Worm (Caenorhabditis elegans): Measurements from ENCODE around the gene pdr-1.

Gene pdr-1

DNA sequence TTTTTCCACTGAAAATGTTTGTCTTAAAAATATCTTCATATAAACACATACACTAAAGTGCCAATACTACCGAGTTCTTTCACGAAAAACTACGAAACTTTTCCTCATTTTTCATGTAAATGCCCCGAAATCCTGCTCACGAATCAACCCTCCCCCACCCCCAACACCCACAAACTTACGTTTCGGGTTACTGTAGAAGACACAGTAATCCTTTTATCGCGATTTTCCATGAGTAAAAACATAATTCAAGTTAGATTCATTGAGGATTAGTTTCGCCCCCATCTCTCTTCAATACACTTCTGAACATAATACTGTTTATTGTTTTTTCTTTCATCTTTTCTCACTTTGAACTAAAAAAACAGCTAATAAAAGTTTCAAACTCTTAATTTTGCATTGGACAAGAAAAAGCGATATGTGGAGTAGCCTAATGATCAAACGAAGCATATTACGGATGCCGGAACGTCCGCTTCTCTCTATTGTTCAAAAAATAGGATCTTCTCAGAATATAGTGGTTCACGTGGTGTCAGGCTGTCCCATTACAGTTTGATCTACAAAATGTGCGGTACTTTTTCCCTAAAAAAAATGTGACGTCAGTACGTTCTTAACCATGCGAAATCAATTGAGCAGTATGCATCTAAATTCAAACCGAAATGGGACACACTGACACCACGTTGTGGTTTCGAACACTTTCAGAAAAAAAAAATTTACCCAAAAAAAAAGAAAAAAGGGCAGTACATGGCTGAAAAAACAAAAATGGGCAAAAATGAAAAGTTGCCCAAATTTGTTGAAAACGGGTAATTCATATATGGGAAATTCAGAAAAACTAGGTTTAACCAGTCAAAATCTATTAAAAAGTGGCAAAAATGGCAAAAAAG is 47.1 kb upstream of the pdr-1 start:
- TF ChIP-seq aptf-2 (GFP tag; conservative IDR thresholded peaks at IDR 0.05) (no peak), zim-3 (tag; optimal IDR thresholded peaks at IDR 0.05) (peak; percentile 37), ceh-100 (GFP tag; IDR thresholded peaks at IDR 0.05) (0 out of 2 replicates have a peak, but pooled peaks have one; percentile 16), K12H6.12 (tag; optimal IDR thresholded peaks at IDR 0.05) (peak; percentile 42), nfyb-1 (GFP tag; IDR thresholded peaks at IDR 0.05) (peak; percentile 60; the same call in 1 of the 2 replicates), fkh-3 (tag; optimal IDR thresholded peaks at IDR 0.05) (no peak), F22D6.2 (tag; optimal IDR thresholded peaks at IDR 0.05) (no peak), let-526 (GFP tag; IDR thresholded peaks at IDR 0.05) (no peak), sdz-38 (tag; optimal IDR thresholded peaks at IDR 0.05) (no peak), ama-1 (optimal IDR thresholded peaks at IDR 0.05) (peak; percentile 8), ama-1 (GFP tag; optimal IDR thresholded peaks at IDR 0.05) (no peak), attf-5 (GFP tag; optimal IDR thresholded peaks at IDR 0.05) (no peak), B0035.1 (tag; optimal IDR thresholded peaks at IDR 0.05) (no peak), egrh-3 (GFP tag; IDR thresholded peaks at IDR 0.05) (no peak), lir-1 (GFP tag; conservative IDR thresholded peaks at IDR 0.05) (no peak), K11D2.4 (GFP tag; IDR thresholded peaks at IDR 0.05) (no peak), him-1 (tag; optimal IDR thresholded peaks at IDR 0.05) (peak; percentile 88), F33H1.4 (GFP tag; IDR thresholded peaks at IDR 0.05) (no peak), tbx-9 (tag; optimal IDR thresholded peaks at IDR 0.05; ENCODE audit: borderline replicate concordance) (no peak), F57C9.4 (tag; optimal IDR thresholded peaks at IDR 0.05) (no peak), dox-1 (GFP tag; IDR thresholded peaks at IDR 0.05) (0 out of 2 replicates have a peak, but pooled peaks have one; percentile 5), ztf-28 (GFP tag; IDR thresholded peaks at IDR 0.05) (no peak), gei-17 (GFP tag; optimal IDR thresholded peaks at IDR 0.05) (no peak)

- TF ChIP-seq C17E4.6 (GFP tag; IDR thresholded peaks at IDR 0.05) (no peak), C06A6.2 (GFP tag; conservative IDR thresholded peaks at IDR 0.05) (no peak), attf-3 (GFP tag; conservative IDR thresholded peaks at IDR 0.05) (no peak), K11D2.4 (GFP tag; IDR thresholded peaks at IDR 0.05) (no peak), nhr-179 (tag; optimal IDR thresholded peaks at IDR 0.05) (no peak), lag-1 (GFP tag; IDR thresholded peaks at IDR 0.05) (no peak), ceh-91 (GFP tag; IDR thresholded peaks at IDR 0.05) (no peak), hsf-1 (GFP tag; IDR thresholded peaks at IDR 0.05) (no peak)
These were observed 41.6 kb upstream of the pdr-1 start for ce11 chrIII:13729760-13730159.

DNA sequence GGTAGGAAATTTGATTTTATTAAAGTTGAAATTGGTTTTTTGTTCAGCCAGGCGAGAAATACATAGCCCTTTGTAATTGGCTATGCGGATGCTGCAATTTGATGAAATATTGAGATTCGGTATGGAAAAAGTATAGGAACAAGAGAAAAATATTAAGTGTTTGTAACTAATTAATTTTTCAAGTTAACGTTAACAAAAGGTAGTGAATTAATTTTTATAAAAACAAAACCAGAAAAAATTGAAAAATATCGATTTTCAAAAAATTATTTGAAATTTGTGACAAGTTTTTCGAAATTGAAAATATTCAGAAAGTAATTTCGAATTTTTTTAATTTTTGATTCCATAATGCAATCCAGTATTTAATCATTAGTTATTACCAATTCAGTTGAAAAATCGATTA is 39.7 kb upstream of the pdr-1 start, which contains the start of gene W06F12.2:
TSS of gene W06F12.2 (minus strand) at position 101 of the 400 bp plus-strand sequence.
- TF ChIP-seq rcor-1 (GFP tag; IDR thresholded peaks at IDR 0.05) (no peak), F57A8.1 (GFP tag; optimal IDR thresholded peaks at IDR 0.05) (no peak), egl-44 (GFP tag; IDR thresholded peaks at IDR 0.05) (no peak), attf-6 (GFP tag; IDR thresholded peaks at IDR 0.05) (no peak), ztf-18 (tag; optimal IDR thresholded peaks at IDR 0.05) (no peak), pbrm-1 (GFP tag; IDR thresholded peaks at IDR 0.05) (no peak), unc-62 (GFP tag; optimal IDR thresholded peaks at IDR 0.05) (no peak), snpc-1.1 (tag; optimal IDR thresholded peaks at IDR 0.05; ENCODE audit: insufficient read depth) (no peak), tbx-9 (tag; optimal IDR thresholded peaks at IDR 0.05; ENCODE audit: borderline replicate concordance) (no peak), F37B4.10 (GFP tag; IDR thresholded peaks at IDR 0.05) (no peak), K12H6.12 (tag; optimal IDR thresholded peaks at IDR 0.05) (no peak), ceh-27 (GFP tag; optimal IDR thresholded peaks at IDR 0.05) (no peak)

All from whole organism, young adult.